Worm (Caenorhabditis elegans): Measurements from ENCODE around the gene F59A1.6.
A peak's percentile ranks its signal among the peaks of the same experiment; 100 is the strongest.

Gene F59A1.6

DNA sequence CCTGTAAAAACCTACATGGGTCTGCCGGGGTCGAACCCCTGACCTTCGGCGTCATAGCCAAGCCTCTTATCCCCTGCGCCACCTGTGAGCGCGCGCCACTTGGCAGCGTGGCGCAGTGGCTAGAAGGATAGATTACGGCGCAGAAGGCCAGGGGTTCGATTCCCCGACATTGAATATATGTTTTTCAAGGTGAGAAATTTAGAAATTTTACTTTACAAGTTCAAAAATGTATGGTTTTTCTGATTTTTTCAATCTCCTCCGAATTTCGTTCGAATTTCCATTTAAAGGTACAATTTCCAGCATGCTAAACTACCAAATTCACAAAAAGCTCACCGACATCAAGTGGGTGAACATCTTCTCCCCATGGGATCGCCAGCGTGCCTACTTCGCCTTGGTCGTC, 24.9 kb upstream of the F59A1.6 start, which contains the start of gene dgat-2:
TSS of gene dgat-2 (plus strand) at position 301 of the 400 bp plus-strand sequence.
- TF ChIP-seq gmeb-1 (tag; optimal IDR thresholded peaks at IDR 0.05) (no peak), zag-1 (tag; optimal IDR thresholded peaks at IDR 0.05) (no peak), sem-4 (tag; optimal IDR thresholded peaks at IDR 0.05) (no peak), nhr-10 (tag; optimal IDR thresholded peaks at IDR 0.05) (no peak), elt-1 (tag; optimal IDR thresholded peaks at IDR 0.05) (no peak), mbf-1 (tag; optimal IDR thresholded peaks at IDR 0.05) (no peak), lin-11 (tag; optimal IDR thresholded peaks at IDR 0.05) (no peak), R02D3.7 (tag; optimal IDR thresholded peaks at IDR 0.05) (no peak), blmp-1 (tag; optimal IDR thresholded peaks at IDR 0.05; ENCODE audit: insufficient read depth) (no peak), crh-2 (tag; optimal IDR thresholded peaks at IDR 0.05) (no peak), mdl-1 (tag; optimal IDR thresholded peaks at IDR 0.05) (no peak), lin-13 (GFP tag; optimal IDR thresholded peaks at IDR 0.05) (no peak), unc-62 (GFP tag; optimal IDR thresholded peaks at IDR 0.05) (no peak), sma-9 (GFP tag; optimal IDR thresholded peaks at IDR 0.05) (no peak), sma-9 (tag; optimal IDR thresholded peaks at IDR 0.05) (no peak), nhr-129 (tag; optimal IDR thresholded peaks at IDR 0.05) (no peak), dmd-4 (tag; optimal IDR thresholded peaks at IDR 0.05) (no peak), ztf-11 (tag; optimal IDR thresholded peaks at IDR 0.05) (no peak), snpc-4 (tag; optimal IDR thresholded peaks at IDR 0.05) (no peak), ZK546.5 (tag; optimal IDR thresholded peaks at IDR 0.05) (no peak)

DNA sequence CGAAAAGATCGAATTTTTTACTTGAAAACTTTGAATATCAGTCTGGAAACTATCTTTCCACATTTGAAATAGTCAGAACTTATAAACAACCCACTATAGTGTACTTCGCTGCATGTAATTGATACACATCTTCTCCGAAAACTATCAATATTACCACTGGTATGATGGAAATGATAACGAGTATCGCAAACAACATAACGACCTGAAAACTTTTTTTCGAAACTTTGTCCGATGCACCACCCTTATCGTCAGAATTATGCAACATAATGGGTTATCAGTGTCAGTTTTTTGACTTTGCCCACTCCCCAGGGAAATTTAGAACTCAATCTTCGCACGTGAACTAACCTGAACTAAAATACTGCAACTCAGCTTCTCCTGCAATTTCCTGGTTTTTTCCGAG, 22.7 kb upstream of the F59A1.6 start:
- TF ChIP-seq sma-9 (GFP tag; optimal IDR thresholded peaks at IDR 0.05) (peak; percentile 70), sma-9 (tag; optimal IDR thresholded peaks at IDR 0.05) (no peak), nhr-12 (tag; optimal IDR thresholded peaks at IDR 0.05) (no peak), crh-2 (tag; optimal IDR thresholded peaks at IDR 0.05) (peak; percentile 35), sem-4 (tag; optimal IDR thresholded peaks at IDR 0.05) (no peak), blmp-1 (tag; optimal IDR thresholded peaks at IDR 0.05; ENCODE audit: insufficient read depth) (no peak), mbf-1 (tag; optimal IDR thresholded peaks at IDR 0.05) (no peak), ZK546.5 (tag; optimal IDR thresholded peaks at IDR 0.05) (no peak), unc-55 (GFP tag; optimal IDR thresholded peaks at IDR 0.05) (no peak), nhr-129 (tag; optimal IDR thresholded peaks at IDR 0.05) (no peak), ama-1 (optimal IDR thresholded peaks at IDR 0.05) (no peak), fos-1 (tag; optimal IDR thresholded peaks at IDR 0.05) (peak; percentile 83)

DNA sequence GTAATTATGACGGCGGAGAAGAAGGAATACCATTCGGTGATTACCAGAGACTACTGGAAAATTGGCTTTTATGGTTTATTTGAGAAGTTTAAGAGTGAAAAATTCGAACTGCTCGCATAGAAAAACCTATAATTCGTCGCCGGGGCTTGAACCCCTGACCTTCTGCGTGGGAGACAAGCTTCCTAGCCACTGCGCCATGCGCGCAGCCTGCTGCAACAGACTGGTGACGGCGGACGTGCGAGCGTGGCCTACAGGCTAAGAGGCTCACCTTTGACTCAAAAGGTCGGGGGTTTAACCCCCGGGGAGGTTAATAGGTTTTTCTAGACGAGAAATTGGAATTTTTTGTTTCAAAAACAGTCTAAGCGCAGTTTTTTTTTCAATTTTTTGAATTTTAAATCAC, 20.6 kb upstream of the F59A1.6 start:
- TF ChIP-seq egl-27 (tag; optimal IDR thresholded peaks at IDR 0.05) (no peak), dmd-4 (tag; optimal IDR thresholded peaks at IDR 0.05) (no peak), lin-13 (GFP tag; optimal IDR thresholded peaks at IDR 0.05) (no peak), skn-1 (tag; optimal IDR thresholded peaks at IDR 0.05) (no peak), nhr-77 (tag; optimal IDR thresholded peaks at IDR 0.05) (no peak), ZK546.5 (tag; optimal IDR thresholded peaks at IDR 0.05) (no peak), alr-1 (tag; optimal IDR thresholded peaks at IDR 0.05) (no peak)

DNA sequence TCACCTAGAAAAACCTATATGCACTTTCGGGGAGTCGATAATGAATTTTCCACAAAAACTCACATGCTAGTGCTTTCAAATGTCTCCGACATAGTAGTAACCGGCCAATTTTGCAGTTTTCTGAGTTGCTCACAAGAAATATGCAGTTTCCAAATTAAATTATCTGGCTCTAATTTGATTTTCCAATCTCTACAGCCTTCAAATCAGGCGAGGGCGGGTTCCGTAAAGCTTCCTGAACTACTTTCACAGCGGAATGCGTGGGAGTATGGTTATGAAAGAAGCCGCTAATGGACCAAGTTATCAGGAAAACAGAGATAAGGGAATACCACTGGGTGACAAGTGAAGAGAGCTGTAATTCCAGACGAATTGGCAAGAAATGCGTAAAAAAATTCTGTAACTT, 19.0 kb upstream of the F59A1.6 start, which contains the start of gene F59A1.11:
TSS of gene F59A1.11 (minus strand) at position 101 of the 400 bp plus-strand sequence.
- TF ChIP-seq gmeb-1 (tag; optimal IDR thresholded peaks at IDR 0.05) (no peak), fos-1 (tag; optimal IDR thresholded peaks at IDR 0.05) (no peak), mbf-1 (tag; optimal IDR thresholded peaks at IDR 0.05) (no peak), nhr-237 (tag; optimal IDR thresholded peaks at IDR 0.05) (no peak), mab-5 (tag; optimal IDR thresholded peaks at IDR 0.05) (no peak), egl-27 (tag; optimal IDR thresholded peaks at IDR 0.05) (no peak), zag-1 (tag; optimal IDR thresholded peaks at IDR 0.05) (no peak), nhr-10 (tag; optimal IDR thresholded peaks at IDR 0.05) (no peak), nhr-11 (tag; optimal IDR thresholded peaks at IDR 0.05) (no peak)

DNA sequence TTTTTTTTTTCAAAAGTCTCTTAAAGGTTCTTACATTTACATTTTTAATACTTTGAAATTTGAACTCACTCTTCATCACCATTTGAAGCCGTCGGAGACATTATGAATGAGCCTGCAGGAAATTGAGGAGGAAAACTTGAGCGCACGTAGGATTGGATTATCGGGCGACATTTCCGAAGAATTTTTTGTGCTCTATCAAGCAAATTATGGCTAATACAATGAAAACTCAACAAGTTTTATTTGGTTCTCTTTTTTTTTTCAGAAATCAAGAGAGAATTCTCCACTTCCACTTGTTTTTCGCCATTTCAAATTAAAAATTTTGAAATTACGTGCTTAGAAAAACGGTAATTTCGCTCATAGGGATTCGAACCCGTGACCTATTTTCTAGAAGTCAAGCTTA, 17.3 kb upstream of the F59A1.6 start, which contains the start of gene F59A1.12:
TSS of gene F59A1.12 (minus strand) at position 101 of the 400 bp plus-strand sequence.
- TF ChIP-seq mab-5 (tag; optimal IDR thresholded peaks at IDR 0.05) = no peak
- no peak for TF ChIP-seq elt-1 (tag; optimal IDR thresholded peaks at IDR 0.05)
- TF ChIP-seq lin-11 (tag; optimal IDR thresholded peaks at IDR 0.05) = no peak
- no peak for TF ChIP-seq ceh-16 (tag; optimal IDR thresholded peaks at IDR 0.05)
- no peak for TF ChIP-seq crh-2 (tag; optimal IDR thresholded peaks at IDR 0.05)
- no peak for TF ChIP-seq F13H6.1 (tag; optimal IDR thresholded peaks at IDR 0.05)
- TF ChIP-seq ama-1 (optimal IDR thresholded peaks at IDR 0.05) = no peak
- no peak for TF ChIP-seq lin-39 (tag; optimal IDR thresholded peaks at IDR 0.05)
- TF ChIP-seq sma-3 (GFP tag; optimal IDR thresholded peaks at IDR 0.05) = no peak
- TF ChIP-seq zag-1 (tag; optimal IDR thresholded peaks at IDR 0.05) = no peak
- TF ChIP-seq unc-62 (GFP tag; optimal IDR thresholded peaks at IDR 0.05) = no peak
